Worm (Caenorhabditis elegans) whole organism, L4/young adult: ENCODE data around the gene C18F10.2.

Source experiments
- W03F9.2 ChIP-seq: fragments of 150-350 bp; optimal IDR thresholded peaks from 2 replicates; lab custom pipeline; 2014; ENCODE audit warnings: missing biosample characterization, missing genetic modification characterization
- dao-5 ChIP-seq: sonication (generic microtip); optimal IDR thresholded peaks from 2 replicates; lab custom pipeline; 2016; ENCODE audit warnings: missing genotype, missing genetic modification characterization, moderate library complexity, missing compliant biosample characterization
- him-1 ChIP-seq: sonication (generic microtip); optimal IDR thresholded peaks from 2 replicates; lab custom pipeline; 2016; ENCODE audit warnings: missing genotype, missing genetic modification reagents, missing genetic modification characterization, missing compliant biosample characterization

The C18F10.2 gene

DNA sequence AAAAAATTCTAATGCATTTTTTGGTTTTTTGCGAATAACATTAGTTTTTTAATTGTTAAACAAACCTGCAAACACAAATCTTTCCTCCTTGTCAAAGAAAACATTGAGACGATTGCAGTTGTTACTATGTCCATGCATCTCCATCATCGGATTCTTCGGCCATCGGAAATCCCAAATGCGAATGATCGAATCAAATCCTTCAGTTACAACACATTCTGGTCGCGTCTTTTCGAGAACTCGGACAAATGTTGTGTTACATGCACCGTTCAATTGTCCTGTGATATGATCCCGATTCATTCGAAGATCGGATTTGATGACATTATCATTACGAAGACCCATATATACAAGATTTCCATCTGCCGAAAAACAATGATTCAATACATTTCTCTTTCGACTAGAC, 27.3 kb downstream of the C18F10.2 start:
- TF ChIP-seq him-1 (tag; lab: Kevin White, UChicago): no peak
- TF ChIP-seq W03F9.2 (tag; lab: Kevin White, UChicago): no peak
- no peak for TF ChIP-seq dao-5 (tag; lab: Kevin White, UChicago)

DNA sequence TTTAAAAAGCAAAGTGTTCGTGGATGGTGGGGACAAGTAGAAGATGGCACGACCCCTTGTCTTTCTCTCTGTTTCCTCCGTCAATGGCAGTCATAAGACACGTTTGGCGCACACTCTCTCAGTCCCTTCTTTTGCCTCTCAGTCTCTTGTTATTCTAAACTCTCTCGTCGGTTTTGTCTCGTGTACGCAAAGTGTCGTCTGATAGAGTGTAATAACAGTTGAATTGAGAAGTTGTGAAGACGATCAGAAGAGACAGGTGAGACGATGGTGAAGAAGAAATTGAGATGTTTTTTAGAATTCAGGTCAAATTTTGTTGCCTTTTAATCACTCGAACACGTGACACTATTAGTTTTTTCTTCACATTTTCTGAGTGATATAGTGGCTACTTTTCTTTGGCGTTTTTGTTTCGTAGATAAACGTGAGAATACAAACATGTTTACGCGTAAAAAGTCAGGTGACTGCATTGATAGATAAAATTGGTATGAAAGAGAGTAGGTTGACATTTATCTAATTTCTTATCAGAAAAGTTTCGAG, 30.2 kb downstream of the C18F10.2 start, which contains the start of gene F47D12.9:
TSS of gene F47D12.9 (minus strand) at position 267 of the 534 bp plus-strand sequence.
- TF ChIP-seq dao-5 (tag; lab: Kevin White, UChicago) (no peak), him-1 (tag; lab: Kevin White, UChicago) (peak; percentile 45)

DNA sequence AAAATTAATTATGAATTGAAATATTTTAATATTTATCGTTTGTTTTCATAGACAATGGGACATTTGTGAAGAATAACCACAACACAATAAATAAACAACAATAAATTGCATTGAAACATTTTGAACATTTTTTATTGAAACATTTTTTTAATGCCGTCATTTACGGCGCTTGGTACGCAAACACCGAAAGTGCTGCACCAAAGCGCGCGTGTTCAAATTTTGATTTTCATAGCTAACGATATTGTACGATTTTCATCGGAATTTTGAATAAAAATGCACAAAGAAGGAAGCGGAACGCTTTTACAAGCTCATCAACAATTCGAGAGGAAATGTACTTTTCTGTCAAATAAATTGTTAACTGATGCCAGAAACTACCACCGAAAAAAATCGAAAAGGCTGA, 30.8 kb downstream of the C18F10.2 start:
- TF ChIP-seq W03F9.2 (tag; lab: Kevin White, UChicago) (no peak), dao-5 (tag; lab: Kevin White, UChicago) (no peak), him-1 (tag; lab: Kevin White, UChicago) (no peak)

DNA sequence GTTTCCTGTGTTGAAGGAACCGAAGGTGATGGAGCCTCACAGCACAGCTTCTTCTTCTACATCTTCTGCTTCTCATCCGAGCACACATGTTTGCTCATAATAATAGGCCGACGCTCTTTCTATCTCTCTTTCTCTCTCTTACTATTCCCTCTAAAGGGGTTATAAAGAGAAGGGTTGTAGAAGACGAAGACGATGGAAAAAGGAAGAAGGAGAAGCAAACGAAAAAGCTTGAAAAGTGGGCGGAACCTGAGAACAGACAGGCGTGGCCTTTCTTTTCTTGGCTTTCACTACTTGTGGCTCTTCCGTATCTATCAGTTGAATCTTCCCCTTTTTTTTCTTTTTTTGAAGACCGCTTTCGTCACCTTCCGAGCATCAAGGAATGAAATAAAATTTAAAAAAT, 34.9 kb downstream of the C18F10.2 start:
- TF ChIP-seq him-1 (tag; lab: Kevin White, UChicago) (no peak), W03F9.2 (tag; lab: Kevin White, UChicago) (no peak), dao-5 (tag; lab: Kevin White, UChicago) (no peak)

DNA sequence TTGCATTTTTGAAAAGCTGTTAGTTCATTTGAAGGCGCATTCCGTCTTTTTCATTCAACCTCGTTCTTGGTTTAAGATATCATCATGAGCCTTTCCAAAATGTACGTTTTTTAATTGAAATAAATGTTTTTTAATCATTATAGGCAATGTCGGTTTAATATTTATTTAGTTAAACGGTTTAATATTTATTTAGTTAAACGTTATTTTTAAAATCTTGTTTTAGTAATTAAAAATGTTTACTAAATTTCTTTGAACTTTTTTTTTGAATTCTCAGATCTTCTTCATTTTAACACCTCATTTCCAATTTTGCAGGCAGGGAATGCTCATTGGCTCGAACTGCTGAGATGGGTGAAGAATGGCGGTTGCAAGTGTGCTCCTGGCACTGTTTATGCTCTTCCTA, 36.1 kb downstream of the C18F10.2 start, which contains the start of gene gar-2:
TSS of gene gar-2 (plus strand) at position 301 of the 400 bp plus-strand sequence.
- no peak for TF ChIP-seq dao-5 (tag; lab: Kevin White, UChicago)
- TF ChIP-seq W03F9.2 (tag; lab: Kevin White, UChicago): no peak
- no peak for TF ChIP-seq him-1 (tag; lab: Kevin White, UChicago)

DNA sequence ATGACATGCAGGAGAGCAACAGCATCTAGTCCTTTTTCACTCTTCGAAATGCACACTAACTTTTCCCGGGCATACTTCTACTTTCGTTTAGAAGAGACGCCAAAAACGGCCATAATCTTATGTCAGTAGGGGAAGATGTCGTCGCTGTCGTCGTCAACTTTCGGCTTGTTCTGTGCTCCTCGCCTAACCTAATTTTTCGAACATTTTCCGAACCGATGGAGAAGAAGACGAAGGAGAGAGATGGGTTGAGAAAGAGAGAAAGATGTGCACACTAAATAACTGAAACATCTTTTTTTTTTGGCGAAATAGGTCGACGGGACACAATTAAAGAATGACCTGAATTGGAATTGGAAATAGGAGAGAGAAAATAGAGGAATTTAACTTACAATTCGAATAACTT, 37.4 kb downstream of the C18F10.2 start:
- TF ChIP-seq him-1 (tag; lab: Kevin White, UChicago) (no peak), W03F9.2 (tag; lab: Kevin White, UChicago) (no peak), dao-5 (tag; lab: Kevin White, UChicago) (no peak)

DNA sequence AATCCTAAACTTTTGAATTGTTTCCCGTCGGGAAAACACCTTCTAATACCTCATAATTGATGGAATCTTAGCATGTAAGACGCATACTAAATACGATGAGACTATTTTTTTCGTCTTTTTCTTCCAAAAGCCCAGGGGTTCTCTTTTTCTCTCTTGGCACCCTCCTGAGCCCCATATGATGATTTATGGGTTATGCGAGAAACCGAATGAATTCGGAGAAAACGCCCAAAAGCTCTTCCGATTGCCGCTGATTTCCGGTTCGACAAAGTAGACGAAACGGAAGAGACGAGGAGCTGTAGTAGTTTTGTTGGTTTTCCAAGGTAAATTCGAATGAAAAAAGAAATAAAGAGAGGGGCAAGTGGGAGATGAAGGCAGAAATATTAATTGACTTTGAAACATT, 38.5 kb downstream of the C18F10.2 start:
- TF ChIP-seq dao-5 (tag; lab: Kevin White, UChicago) (no peak), him-1 (tag; lab: Kevin White, UChicago) (no peak), W03F9.2 (tag; lab: Kevin White, UChicago) (no peak)

DNA sequence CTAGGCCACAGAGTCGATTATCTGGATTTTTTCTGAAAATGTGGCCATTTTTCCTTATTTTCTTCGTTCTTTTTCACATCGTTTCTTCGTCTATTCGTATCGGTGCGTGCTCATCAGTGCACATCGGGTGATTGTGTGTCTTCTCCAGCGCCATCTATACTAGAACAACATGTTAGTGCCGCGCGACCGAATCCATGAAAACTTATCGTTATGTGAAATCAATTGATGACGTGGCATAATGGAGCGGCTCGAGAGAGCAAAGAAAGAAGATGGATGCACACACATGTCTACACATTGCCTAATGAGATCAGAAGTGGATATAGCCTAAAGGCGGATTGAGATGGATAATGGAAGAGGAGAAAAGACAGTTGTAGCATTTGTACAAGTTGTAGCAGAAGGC, 39.3 kb downstream of the C18F10.2 start:
- TF ChIP-seq W03F9.2 (tag; lab: Kevin White, UChicago) (no peak), him-1 (tag; lab: Kevin White, UChicago) (no peak), dao-5 (tag; lab: Kevin White, UChicago) (no peak)

DNA sequence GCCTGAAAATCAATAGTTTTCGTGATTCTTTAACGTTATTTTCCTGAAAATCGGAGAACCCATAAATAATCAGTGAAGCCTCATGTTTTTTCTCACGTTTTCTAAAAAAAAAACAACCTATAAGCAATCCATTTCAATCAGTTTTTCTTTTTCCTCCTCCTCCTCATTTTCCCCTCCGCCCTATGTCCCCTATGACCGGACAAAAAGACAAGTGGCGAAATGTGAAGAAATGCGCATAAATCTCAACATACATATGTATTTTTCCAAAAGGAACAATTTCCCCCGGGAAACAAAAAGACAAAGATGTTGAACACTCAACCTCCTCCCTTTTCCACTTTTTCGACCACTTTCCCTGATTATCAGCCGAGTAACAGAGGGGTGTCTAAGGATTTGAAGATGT, 42.5 kb downstream of the C18F10.2 start:
- TF ChIP-seq him-1 (tag; lab: Kevin White, UChicago): no peak
- no peak for TF ChIP-seq W03F9.2 (tag; lab: Kevin White, UChicago)
- TF ChIP-seq dao-5 (tag; lab: Kevin White, UChicago): no peak

DNA sequence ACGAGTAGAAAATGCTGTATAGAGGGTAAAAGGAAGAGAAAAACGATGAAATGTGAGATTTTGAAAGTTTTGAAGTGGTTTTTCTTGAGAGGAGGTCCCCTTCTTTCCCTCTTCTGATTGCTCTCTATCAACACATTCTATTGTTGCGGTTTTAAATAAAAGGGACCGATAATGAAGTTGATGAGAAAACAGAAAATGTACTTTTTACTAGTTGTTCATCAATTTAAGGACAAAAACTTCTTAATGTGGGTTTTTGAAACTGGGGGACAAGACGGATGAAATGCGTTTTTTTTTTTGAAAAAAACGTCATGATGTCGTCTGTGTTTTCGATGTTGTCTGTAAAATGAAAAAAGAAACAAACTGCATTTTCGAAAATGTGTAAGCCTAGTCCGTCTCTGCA, 43.8 kb downstream of the C18F10.2 start:
- TF ChIP-seq W03F9.2 (tag; lab: Kevin White, UChicago) (no peak), him-1 (tag; lab: Kevin White, UChicago) (no peak), dao-5 (tag; lab: Kevin White, UChicago) (no peak)

DNA sequence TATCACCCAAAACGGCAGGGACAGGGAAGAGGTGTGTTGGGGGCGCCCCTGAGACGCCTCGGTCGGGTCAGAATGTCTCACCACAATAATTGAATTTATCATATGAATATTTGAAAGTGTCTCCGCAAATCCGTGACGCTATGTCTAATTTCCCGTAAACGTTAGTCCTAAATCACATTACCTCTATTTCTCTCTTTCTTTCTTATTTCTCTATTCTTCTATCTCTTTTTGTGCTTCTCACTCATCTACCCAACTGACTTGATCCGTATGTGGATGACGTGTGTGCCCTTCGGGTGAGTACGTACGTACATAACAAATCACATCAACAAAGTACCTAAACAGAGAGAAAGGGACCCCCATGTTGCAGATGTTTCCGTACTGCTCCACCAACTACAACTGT, 44.4 kb downstream of the C18F10.2 start:
- TF ChIP-seq W03F9.2 (tag; lab: Kevin White, UChicago) (no peak), him-1 (tag; lab: Kevin White, UChicago) (no peak), dao-5 (tag; lab: Kevin White, UChicago) (no peak)

DNA sequence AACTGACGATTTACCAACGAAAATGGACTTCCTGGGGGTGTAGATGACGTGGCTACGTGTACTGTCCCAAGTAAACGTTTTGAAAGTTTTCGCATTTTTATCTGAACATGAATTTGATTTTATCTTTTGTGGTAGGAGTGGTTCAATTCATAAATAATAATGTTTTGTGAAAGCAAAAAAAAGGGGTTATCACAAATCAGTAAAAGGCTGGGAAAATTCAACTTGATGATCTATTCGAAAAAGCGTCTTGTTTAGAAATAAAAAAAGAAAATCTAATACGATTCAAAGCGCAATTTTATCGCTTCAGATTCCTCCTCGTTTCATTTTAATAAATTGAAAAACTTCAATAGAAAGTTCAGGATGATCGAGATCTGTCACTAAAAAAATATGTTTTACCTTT, 51.2 kb downstream of the C18F10.2 start, which contains the start of gene C56G2.5:
TSS of gene C56G2.5 (minus strand) at position 101 of the 400 bp plus-strand sequence.
- TF ChIP-seq dao-5 (tag; lab: Kevin White, UChicago) (no peak), him-1 (tag; lab: Kevin White, UChicago) (no peak), W03F9.2 (tag; lab: Kevin White, UChicago) (no peak)
